Fruit fly (Drosophila melanogaster) whole organism, prepupa: ENCODE results near the gene CG31224.

Experiments
- CG10669 ChIP-seq: fragments of 200-800 bp; sonication (Bioruptor generic); optimal IDR thresholded peaks from 3 replicates; lab custom pipeline; 2018; ENCODE audit warnings: missing biosample characterization, mild to moderate bottlenecking, missing genetic modification characterization, moderate library complexity
- CG11294 ChIP-seq: fragments of 200-800 bp; sonication (Bioruptor generic); IDR thresholded peaks from 2 replicates; pipeline ENCODE4 v1.3.6; 2022; ENCODE audit warnings: missing biosample characterization, missing genetic modification characterization
- CG11762 ChIP-seq: fragments of 200-800 bp; sonication (Bioruptor generic); optimal IDR thresholded peaks from 3 replicates; lab custom pipeline; 2016; ENCODE audit warnings: missing biosample characterization, missing genetic modification characterization; ENCODE audit not compliant: insufficient read depth
- CG11902 ChIP-seq: fragments of 200-800 bp; sonication (Bioruptor generic); optimal IDR thresholded peaks from 3 replicates; lab custom pipeline; 2016; ENCODE audit warnings: missing biosample characterization, missing genetic modification characterization
- CG15336 ChIP-seq: fragments of 200-800 bp; sonication (Bioruptor generic); IDR thresholded peaks from 2 replicates; pipeline ENCODE4 v1.3.6; 2022; ENCODE audit warnings: missing biosample characterization, missing genetic modification characterization
- CG32006 ChIP-seq: fragments of 200-800 bp; sonication (Bioruptor generic); optimal IDR thresholded peaks from 3 replicates; lab custom pipeline; 2017; ENCODE audit warnings: missing biosample characterization, mild to moderate bottlenecking, missing genetic modification characterization
- CG34406 ChIP-seq: fragments of 200-800 bp; sonication (Bioruptor generic); optimal IDR thresholded peaks from 3 replicates; lab custom pipeline; 2016; ENCODE audit warnings: missing biosample characterization, missing genetic modification characterization
- CG3919 ChIP-seq: fragments of 200-800 bp; sonication (Bioruptor generic); optimal IDR thresholded peaks from 3 replicates; lab custom pipeline; 2016; ENCODE audit warnings: missing biosample characterization, missing genetic modification characterization
- CG4318 ChIP-seq: fragments of 200-800 bp; sonication (Bioruptor generic); optimal IDR thresholded peaks from 3 replicates; lab custom pipeline; 2017; ENCODE audit warnings: missing biosample characterization, mild to moderate bottlenecking, missing genetic modification characterization
- CG6163 ChIP-seq: fragments of 200-800 bp; sonication (Bioruptor generic); IDR thresholded peaks from 3 replicates; pipeline ENCODE4 v1.3.6; 2022; ENCODE audit warnings: missing biosample characterization, missing genetic modification characterization
- CG6276 ChIP-seq: fragments of 200-800 bp; sonication (Bioruptor generic); optimal IDR thresholded peaks from 2 replicates; lab custom pipeline; 2017; ENCODE audit warnings: missing biosample characterization, mild to moderate bottlenecking, missing genetic modification characterization
- CG6792 ChIP-seq: fragments of 200-800 bp; sonication (Bioruptor generic); optimal IDR thresholded peaks from 3 replicates; lab custom pipeline; 2016; ENCODE audit warnings: missing biosample characterization, missing genetic modification characterization
- CG6808 ChIP-seq: fragments of 200-800 bp; sonication (Bioruptor generic); optimal IDR thresholded peaks from 3 replicates; lab custom pipeline; 2017; ENCODE audit warnings: missing biosample characterization, missing genetic modification characterization, mild to moderate bottlenecking, moderate library complexity, missing genetic modification reagents
- CG6854 ChIP-seq: fragments of 200-800 bp; sonication (Bioruptor generic); optimal IDR thresholded peaks from 2 replicates; lab custom pipeline; 2017; ENCODE audit warnings: missing biosample characterization, mild to moderate bottlenecking, missing genetic modification characterization
- CG7368 ChIP-seq: fragments of 200-800 bp; sonication (Bioruptor generic); optimal IDR thresholded peaks from 3 replicates; lab custom pipeline; 2016; ENCODE audit warnings: missing biosample characterization, missing genetic modification characterization
- CG8119 ChIP-seq: fragments of 200-800 bp; sonication (Bioruptor generic); IDR thresholded peaks from 3 replicates; pipeline ENCODE4 v1.3.6; 2022; ENCODE audit warnings: missing biosample characterization, missing genetic modification characterization
- CG8632 ChIP-seq: fragments of 200-800 bp; sonication (Bioruptor generic); optimal IDR thresholded peaks from 3 replicates; lab custom pipeline; 2016; ENCODE audit warnings: missing biosample characterization, missing genetic modification characterization
- CG9139 ChIP-seq: fragments of 200-800 bp; sonication (Bioruptor generic); optimal IDR thresholded peaks from 3 replicates; lab custom pipeline; 2017; ENCODE audit warnings: missing biosample characterization, mild to moderate bottlenecking, missing genetic modification characterization
- Eip75B ChIP-seq: fragments of 200-800 bp; sonication (Bioruptor generic); optimal IDR thresholded peaks from 3 replicates; lab custom pipeline; 2016; ENCODE audit warnings: missing biosample characterization, missing genetic modification characterization
- Eip78C ChIP-seq: fragments of 200-800 bp; sonication (Bioruptor generic); peaks from one replicate; lab custom pipeline; 2016; ENCODE audit warnings: missing biosample characterization, missing genetic modification characterization
- Ets21C ChIP-seq: fragments of 200-800 bp; sonication (Bioruptor generic); optimal IDR thresholded peaks from 3 replicates; lab custom pipeline; 2016; ENCODE audit warnings: missing biosample characterization, missing genetic modification characterization
- Ets96B ChIP-seq: fragments of 200-800 bp; optimal IDR thresholded peaks from 2 replicates; lab custom pipeline; 2019; ENCODE audit warnings: missing biosample characterization, mild to moderate bottlenecking, missing genetic modification characterization, moderate library complexity
- Gug ChIP-seq: fragments of 200-800 bp; sonication (Bioruptor generic); IDR thresholded peaks from 2 replicates; pipeline ENCODE4 v1.3.6; 2022; ENCODE audit warnings: missing biosample characterization, missing genetic modification characterization
- Hr38 ChIP-seq: sonication (Bioruptor generic); optimal IDR thresholded peaks from 2 replicates; lab custom pipeline; 2016; ENCODE audit warnings: missing biosample characterization, missing genetic modification characterization
- Hr39 ChIP-seq: fragments of 200-800 bp; sonication (Bioruptor generic); optimal IDR thresholded peaks from 2 replicates; lab custom pipeline; 2016; ENCODE audit warnings: missing biosample characterization, missing genetic modification characterization
- Hr4 ChIP-seq: fragments of 200-800 bp; sonication (Bioruptor generic); optimal IDR thresholded peaks from 3 replicates; lab custom pipeline; 2016; ENCODE audit warnings: missing biosample characterization, missing genetic modification characterization
- Met ChIP-seq: fragments of 200-800 bp; sonication (Bioruptor generic); optimal IDR thresholded peaks from 3 replicates; lab custom pipeline; 2016; ENCODE audit warnings: missing biosample characterization, missing genetic modification characterization
- OdsH ChIP-seq: fragments of 200-800 bp; sonication (Bioruptor generic); optimal IDR thresholded peaks from 3 replicates; lab custom pipeline; 2016; ENCODE audit warnings: missing biosample characterization, missing genetic modification characterization
- Sox102F ChIP-seq: fragments of 200-800 bp; sonication (Bioruptor generic); optimal IDR thresholded peaks from 2 replicates; lab custom pipeline; 2016; ENCODE audit warnings: missing biosample characterization, mild to moderate bottlenecking, missing genetic modification characterization
- Sox14 ChIP-seq: fragments of 200-800 bp; sonication (Bioruptor generic); optimal IDR thresholded peaks from 3 replicates; lab custom pipeline; 2016; ENCODE audit warnings: missing biosample characterization, missing genetic modification characterization
- Sox15 ChIP-seq: fragments of 200-800 bp; sonication (Bioruptor generic); optimal IDR thresholded peaks from 3 replicates; lab custom pipeline; 2016; ENCODE audit warnings: missing biosample characterization, missing genetic modification characterization
- achi ChIP-seq: fragments of 200-800 bp; sonication (Bioruptor generic); optimal IDR thresholded peaks from 3 replicates; lab custom pipeline; 2016; ENCODE audit warnings: missing biosample characterization, missing genetic modification characterization
- cyc ChIP-seq: fragments of 200-800 bp; sonication (Bioruptor generic); optimal IDR thresholded peaks from 3 replicates; lab custom pipeline; 2016; ENCODE audit warnings: missing biosample characterization, missing genetic modification characterization
- dac ChIP-seq: fragments of 200-800 bp; sonication (Bioruptor generic); optimal IDR thresholded peaks from 2 replicates; lab custom pipeline; 2017; ENCODE audit warnings: missing biosample characterization, mild to moderate bottlenecking, missing genetic modification characterization
- eg ChIP-seq: fragments of 200-800 bp; sonication (Bioruptor generic); IDR thresholded peaks from 3 replicates; pipeline ENCODE4 v1.3.6; 2022; ENCODE audit warnings: missing biosample characterization, missing genetic modification characterization
- fd59A ChIP-seq: fragments of 200-800 bp; sonication (Bioruptor generic); optimal IDR thresholded peaks from 2 replicates; lab custom pipeline; 2017; ENCODE audit warnings: missing biosample characterization, mild to moderate bottlenecking, missing genetic modification characterization, missing genetic modification reagents
- fd85E ChIP-seq: fragments of 200-800 bp; sonication (Bioruptor generic); optimal IDR thresholded peaks from 3 replicates; lab custom pipeline; 2016; ENCODE audit warnings: missing biosample characterization, missing genetic modification characterization
- lz ChIP-seq: fragments of 200-800 bp; sonication (Bioruptor generic); optimal IDR thresholded peaks from 3 replicates; lab custom pipeline; 2016; ENCODE audit warnings: missing biosample characterization, missing genetic modification characterization
- net ChIP-seq: fragments of 200-800 bp; sonication (Bioruptor generic); optimal IDR thresholded peaks from 3 replicates; lab custom pipeline; 2016; ENCODE audit warnings: missing biosample characterization, missing genetic modification characterization
- pdm3 ChIP-seq: fragments of 200-800 bp; sonication (Bioruptor generic); optimal IDR thresholded peaks from 3 replicates; lab custom pipeline; 2016; ENCODE audit warnings: missing biosample characterization, missing genetic modification characterization
- salr ChIP-seq, 2 experiments: fragments of 200-800 bp; sonication (Bioruptor generic); optimal IDR thresholded peaks; 3 replicates each; lab custom pipeline; 2016 to 2018; ENCODE audit warnings: missing biosample characterization in 2 of 2, missing genetic modification characterization in 2 of 2, mild to moderate bottlenecking in 1 of 2
- spab ChIP-seq: fragments of 200-800 bp; sonication (Bioruptor generic); optimal IDR thresholded peaks from 2 replicates; lab custom pipeline; 2017; ENCODE audit warnings: missing biosample characterization, mild to moderate bottlenecking, missing genetic modification characterization, missing genetic modification reagents
- ss ChIP-seq, 2 experiments: fragments of 200-800 bp; sonication (Bioruptor generic); optimal IDR thresholded peaks; 2 replicates in 1 of 2; 3 replicates in 1 of 2; lab custom pipeline; 2017 to 2018; ENCODE audit warnings: mild to moderate bottlenecking in 2 of 2, missing biosample characterization in 2 of 2, missing genetic modification characterization in 2 of 2, moderate library complexity in 1 of 2
- svp ChIP-seq: fragments of 200-800 bp; sonication (Bioruptor generic); peaks from one replicate; lab custom pipeline; 2016; ENCODE audit warnings: missing biosample characterization, missing genetic modification characterization
- vri ChIP-seq: fragments of 200-800 bp; sonication (Bioruptor generic); optimal IDR thresholded peaks from 3 replicates; lab custom pipeline; 2016; ENCODE audit warnings: missing biosample characterization, mild to moderate bottlenecking, missing genetic modification characterization

CG31224 gene

dm6 chr3R:18639662-18640061 lies 19.4 kb downstream of the CG31224 start (continued):
- peak; percentile 25 for TF ChIP-seq Ets96B (tag; lab: Kevin White, UChicago)
- TF ChIP-seq Hr38 (GFP tag; lab: Kevin White, UChicago), result no peak
- no peak for TF ChIP-seq lz (GFP tag; lab: Kevin White, UChicago)
- TF ChIP-seq Sox14 (GFP tag; lab: Kevin White, UChicago), result no peak
- TF ChIP-seq dac (GFP tag; lab: Kevin White, UChicago), result no peak
- TF ChIP-seq OdsH, result peak; percentile 13
- no peak for TF ChIP-seq CG6854 (GFP tag; lab: Kevin White, UChicago)
- TF ChIP-seq CG11762 (GFP tag; lab: Kevin White, UChicago), result no peak
- peak; percentile 40; the same call in 1 of the 2 replicates for TF ChIP-seq CG11294
- TF ChIP-seq CG8632 (GFP tag; lab: Kevin White, UChicago), result no peak
- TF ChIP-seq ss (GFP tag; optimal IDR thresholded peaks at IDR 0.05; lab: Kevin White, UChicago), result peak in 1 of 2 experiments; percentile 13
- no peak for TF ChIP-seq fd59A (GFP tag; lab: Kevin White, UChicago)
- TF ChIP-seq Eip75B, result no peak
- TF ChIP-seq svp, result no peak
- TF ChIP-seq Sox15 (GFP tag; lab: Kevin White, UChicago), result no peak
- no peak for TF ChIP-seq CG9139 (GFP tag; lab: Kevin White, UChicago)
- no peak for TF ChIP-seq CG34406 (GFP tag; lab: Kevin White, UChicago)
- TF ChIP-seq CG10669, result no peak
- no peak for TF ChIP-seq CG6808 (GFP tag; lab: Kevin White, UChicago)
- no peak for TF ChIP-seq fd85E (GFP tag; lab: Kevin White, UChicago)
- TF ChIP-seq CG6163 (GFP tag; lab: Robert Waterston, UW), result peak; percentile 49; the same call in 1 of the 3 replicates
- TF ChIP-seq Hr39 (GFP tag; lab: Kevin White, UChicago), result no peak
- no peak for TF ChIP-seq salr (GFP tag; optimal IDR thresholded peaks at IDR 0.05; lab: Kevin White, UChicago)
- TF ChIP-seq achi (GFP tag; lab: Kevin White, UChicago), result peak; percentile 27
- peak; percentile 13 for TF ChIP-seq CG6792
- peak; percentile 60 for TF ChIP-seq CG15336 (GFP tag; lab: Robert Waterston, UW)
- no peak for TF ChIP-seq vri
- no peak for TF ChIP-seq Ets21C (GFP tag; lab: Kevin White, UChicago)
- TF ChIP-seq Gug (GFP tag; lab: Robert Waterston, UW), result peak; percentile 30; the same call in 1 of the 2 replicates
- TF ChIP-seq Met (GFP tag; lab: Kevin White, UChicago), result no peak
- TF ChIP-seq cyc (GFP tag; lab: Kevin White, UChicago), result no peak
- no peak for TF ChIP-seq CG7368 (GFP tag; lab: Kevin White, UChicago)
- no peak for TF ChIP-seq pdm3
- TF ChIP-seq CG32006 (GFP tag; lab: Kevin White, UChicago), result peak; percentile 46
- peak; percentile 27 for TF ChIP-seq CG3919 (GFP tag; lab: Kevin White, UChicago)
- peak; percentile 33; the same call in 1 of the 3 replicates for TF ChIP-seq CG8119 (GFP tag; lab: Robert Waterston, UW)
- TF ChIP-seq CG11902 (GFP tag; lab: Kevin White, UChicago), result no peak
- TF ChIP-seq, all 60 proteins: peak for 19

dm6 chr3R:18633099-18633498 lies 26.0 kb downstream of the CG31224 start:
- TF ChIP-seq CG11294, result 0 out of 2 replicates have a peak, but pooled peaks have one; percentile 23
- TF ChIP-seq CG6276 (GFP tag; lab: Kevin White, UChicago), result peak; percentile 61
- peak; percentile 60 for TF ChIP-seq Eip78C
- TF ChIP-seq Sox102F, result peak; percentile 8
- TF ChIP-seq CG8119 (GFP tag; lab: Robert Waterston, UW), result peak; percentile 60; the same call in 2 of the 3 replicates
- TF ChIP-seq CG15336 (GFP tag; lab: Robert Waterston, UW), result 0 out of 2 replicates have a peak, but pooled peaks have one; percentile 57
- TF ChIP-seq net (GFP tag; lab: Kevin White, UChicago), result peak; percentile 24
- TF ChIP-seq CG4318, result peak; percentile 18
- TF ChIP-seq ss (GFP tag; optimal IDR thresholded peaks at IDR 0.05; lab: Kevin White, UChicago), result no peak
- no peak for TF ChIP-seq Hr38 (GFP tag; lab: Kevin White, UChicago)
- TF ChIP-seq eg (GFP tag; lab: Robert Waterston, UW), result 0 out of 3 replicates have a peak, but pooled peaks have one; percentile 47
- TF ChIP-seq Met (GFP tag; lab: Kevin White, UChicago), result peak; percentile 9
- no peak for TF ChIP-seq spab (GFP tag; lab: Kevin White, UChicago)
- TF ChIP-seq CG32006 (GFP tag; lab: Kevin White, UChicago), result peak; percentile 33
- no peak for TF ChIP-seq Ets96B (tag; lab: Kevin White, UChicago)
- TF ChIP-seq OdsH, result peak; percentile 18
- TF ChIP-seq Hr4 (GFP tag; lab: Kevin White, UChicago), result peak; percentile 52
- TF ChIP-seq, all 60 proteins: peak for 13
